Worm (Caenorhabditis elegans): ENCODE measurements around the gene F26F12.3.

Gene F26F12.3

ce11 chrV:5822968-5823367 is 22.6 kb downstream of the F26F12.3 start (continued):
- no peak for TF ChIP-seq ztf-11 (tag; optimal IDR thresholded peaks at IDR 0.05)
- TF ChIP-seq daf-16 (GFP tag; optimal IDR thresholded peaks at IDR 0.05) = no peak
- TF ChIP-seq daf-16 (tag; optimal IDR thresholded peaks at IDR 0.05) = peak; percentile 31
- peak; percentile 81 for TF ChIP-seq aha-1 (tag)
- TF ChIP-seq zip-11 (GFP tag; IDR thresholded peaks at IDR 0.05) = no peak
- no peak for TF ChIP-seq Y48G9A.11 (GFP tag; IDR thresholded peaks at IDR 0.05)
- peak; percentile 18 for TF ChIP-seq nhr-77 (tag; optimal IDR thresholded peaks at IDR 0.05)
- TF ChIP-seq dpl-1 (GFP tag; optimal IDR thresholded peaks at IDR 0.05) = peak; percentile 22
- TF ChIP-seq mes-2 (tag; optimal IDR thresholded peaks at IDR 0.05; ENCODE audit: poor library complexity, severe bottlenecking) = peak; percentile 39
- TF ChIP-seq mxl-3 (GFP tag; optimal IDR thresholded peaks at IDR 0.05) = peak; percentile 85

- TF ChIP-seq hlh-11 (tag; optimal IDR thresholded peaks at IDR 0.05) (peak; percentile 77), lin-39 (tag; optimal IDR thresholded peaks at IDR 0.05) (no peak), arid-1 (GFP tag; conservative IDR thresholded peaks at IDR 0.05) (no peak), pqm-1 (tag; optimal IDR thresholded peaks at IDR 0.05) (peak; percentile 75), aha-1 (tag) (peak; percentile 7), dmd-6 (GFP tag; IDR thresholded peaks at IDR 0.05) (peak; percentile 92), ceh-28 (tag; optimal IDR thresholded peaks at IDR 0.05) (no peak), daf-16 (GFP tag; optimal IDR thresholded peaks at IDR 0.05) (no peak), daf-16 (tag; optimal IDR thresholded peaks at IDR 0.05) (peak; percentile 43), dve-1 (tag; optimal IDR thresholded peaks at IDR 0.05; ENCODE audit: insufficient read depth) (peak; percentile 45), nhr-102 (tag; optimal IDR thresholded peaks at IDR 0.05) (peak; percentile 38), attf-4 (tag; optimal IDR thresholded peaks at IDR 0.05) (no peak), nhr-48 (tag; optimal IDR thresholded peaks at IDR 0.05) (peak; percentile 56), ztf-11 (tag; optimal IDR thresholded peaks at IDR 0.05) (no peak)
Observed at ce11 chrV:5821451-5822143, 23.9 kb downstream of the F26F12.3 start.

ce11 chrV:5820401-5820800 is 25.1 kb downstream of the F26F12.3 start:
- TF ChIP-seq daf-16 (GFP tag; optimal IDR thresholded peaks at IDR 0.05) (no peak), daf-16 (tag; optimal IDR thresholded peaks at IDR 0.05) (peak; percentile 10), D1046.2 (GFP tag; IDR thresholded peaks at IDR 0.05) (no peak), mxl-2 (GFP tag; conservative IDR thresholded peaks at IDR 0.05) (no peak), dmd-6 (GFP tag; IDR thresholded peaks at IDR 0.05) (peak; percentile 62), pqm-1 (tag; optimal IDR thresholded peaks at IDR 0.05) (peak; percentile 0), lin-39 (tag; optimal IDR thresholded peaks at IDR 0.05) (no peak), saeg-2 (GFP tag; IDR thresholded peaks at IDR 0.05) (no peak), ceh-28 (tag; optimal IDR thresholded peaks at IDR 0.05) (no peak), hlh-30 (tag; optimal IDR thresholded peaks at IDR 0.05; ENCODE audit: insufficient read depth) (no peak), mes-2 (tag; optimal IDR thresholded peaks at IDR 0.05; ENCODE audit: poor library complexity, severe bottlenecking) (no peak), ceh-44 (GFP tag; IDR thresholded peaks at IDR 0.05) (no peak), nhr-48 (tag; optimal IDR thresholded peaks at IDR 0.05) (peak; percentile 31), madf-9 (GFP tag; conservative IDR thresholded peaks at IDR 0.05) (no peak), cey-2 (tag; optimal IDR thresholded peaks at IDR 0.05; ENCODE audit: borderline replicate concordance, insufficient read depth) (no peak), skn-1 (tag; optimal IDR thresholded peaks at IDR 0.05) (no peak), daf-12 (tag; optimal IDR thresholded peaks at IDR 0.05) (no peak), dmd-9 (GFP tag; IDR thresholded peaks at IDR 0.05) (no peak), nhr-102 (tag; optimal IDR thresholded peaks at IDR 0.05) (no peak), hif-1 (tag; optimal IDR thresholded peaks at IDR 0.05) (peak in 1 of 2 experiments; percentile 66), aly-2 (tag; optimal IDR thresholded peaks at IDR 0.05) (no peak), F37D6.2 (tag; optimal IDR thresholded peaks at IDR 0.05) (no peak), Y5F2A.4 (GFP tag; optimal IDR thresholded peaks at IDR 0.05) (no peak), nhr-77 (tag; optimal IDR thresholded peaks at IDR 0.05) (no peak), lir-3 (tag; optimal IDR thresholded peaks at IDR 0.05) (no peak), ceh-82 (tag; optimal IDR thresholded peaks at IDR 0.05) (no peak), F10B5.3 (tag; optimal IDR thresholded peaks at IDR 0.05) (no peak), lin-38 (GFP tag; IDR thresholded peaks at IDR 0.05) (no peak), lsy-2 (tag; optimal IDR thresholded peaks at IDR 0.05) (no peak), aha-1 (tag) (peak; percentile 69), dve-1 (tag; optimal IDR thresholded peaks at IDR 0.05; ENCODE audit: insufficient read depth) (no peak), T26A8.4 (GFP tag; IDR thresholded peaks at IDR 0.05) (no peak), F44E2.7 (GFP tag; IDR thresholded peaks at IDR 0.05) (no peak), duxl-1 (tag; optimal IDR thresholded peaks at IDR 0.05; ENCODE audit: poor library complexity) (no peak), ceh-20 (GFP tag; IDR thresholded peaks at IDR 0.05) (no peak), ceh-62 (tag; optimal IDR thresholded peaks at IDR 0.05) (no peak)

All from whole organism, L4 larva.